Worm (Caenorhabditis elegans) whole organism, young adult: ENCODE results near the gene F22E5.6.
"Not testable (repeated sequence)": the region's sequence is repeated elsewhere in the genome, so short reads cannot be mapped to it uniquely, and the experiment has no call there.

Source experiments
- F37B4.10 ChIP-seq: fragments of 200-800 bp; sonication (Bioruptor generic); IDR thresholded peaks from 2 replicates; pipeline ENCODE4 v1.3.6; 2022; ENCODE audit warnings: missing genetic modification characterization, missing compliant biosample characterization
- F39B2.1 ChIP-seq: fragments of 200-800 bp; sonication (Bioruptor generic); IDR thresholded peaks from 2 replicates; pipeline ENCODE4 v1.3.6; 2022; ENCODE audit warnings: missing genetic modification reagents, missing genetic modification characterization, missing compliant biosample characterization
- F49E8.2 ChIP-seq: sonication (generic microtip); optimal IDR thresholded peaks from 3 replicates; lab custom pipeline; 2017; ENCODE audit warnings: missing genetic modification characterization, mild to moderate bottlenecking, missing compliant biosample characterization, antibody characterized with exemption, moderate library complexity; ENCODE audit not compliant: insufficient read depth
- F52B5.7 ChIP-seq: sonication (generic microtip); optimal IDR thresholded peaks from 2 replicates; lab custom pipeline; 2016; ENCODE audit warnings: mild to moderate bottlenecking, missing genetic modification characterization, missing compliant biosample characterization
- Y53F4B.3 ChIP-seq: fragments of 200-800 bp; sonication (Bioruptor generic); IDR thresholded peaks from 2 replicates; pipeline ENCODE4 v1.3.6; 2022; ENCODE audit warnings: missing genetic modification reagents, missing genetic modification characterization, missing compliant biosample characterization
- Y56A3A.18 ChIP-seq: fragments of 200-800 bp; sonication (Bioruptor generic); IDR thresholded peaks from 2 replicates; pipeline ENCODE4 v1.3.6; 2022; ENCODE audit warnings: missing genetic modification reagents, missing genetic modification characterization, missing compliant biosample characterization
- akir-1 ChIP-seq: fragments of 200-800 bp; sonication (Bioruptor generic); optimal IDR thresholded peaks from 2 replicates; lab custom pipeline; 2018; ENCODE audit warnings: mild to moderate bottlenecking, missing genetic modification characterization, moderate library complexity, missing compliant biosample characterization
- attf-6 ChIP-seq: fragments of 200-800 bp; sonication (Bioruptor generic); IDR thresholded peaks from 2 replicates; pipeline ENCODE4 v1.3.6; 2022; ENCODE audit warnings: missing genetic modification reagents, missing genetic modification characterization, missing compliant biosample characterization
- ceh-100 ChIP-seq: fragments of 200-800 bp; sonication (Bioruptor generic); IDR thresholded peaks from 2 replicates; pipeline ENCODE4 v1.3.6; 2022; ENCODE audit warnings: missing genetic modification reagents, missing genetic modification characterization, missing compliant biosample characterization
- ceh-58 ChIP-seq: fragments of 200-800 bp; sonication (Bioruptor generic); IDR thresholded peaks from 2 replicates; pipeline ENCODE4 v1.3.6; 2022; ENCODE audit warnings: missing genetic modification characterization, missing compliant biosample characterization
- chd-7 ChIP-seq: sonication (generic microtip); optimal IDR thresholded peaks from 2 replicates; lab custom pipeline; 2016; ENCODE audit warnings: mild to moderate bottlenecking, missing genetic modification characterization, moderate library complexity, missing compliant biosample characterization
- dox-1 ChIP-seq: fragments of 200-800 bp; sonication (Bioruptor generic); IDR thresholded peaks from 2 replicates; pipeline ENCODE4 v1.3.6; 2022; ENCODE audit warnings: missing genetic modification reagents, missing genetic modification characterization, missing compliant biosample characterization
- dpl-1 ChIP-seq: fragments of 150-350 bp; optimal IDR thresholded peaks from 2 replicates; lab custom pipeline; 2014; ENCODE audit warnings: missing biosample characterization, missing genetic modification reagents, missing genetic modification characterization
- egl-18 ChIP-seq: fragments of 200-800 bp; sonication (Bioruptor generic); IDR thresholded peaks from 2 replicates; pipeline ENCODE4 v1.3.6; 2022; ENCODE audit warnings: missing genetic modification reagents, missing genetic modification characterization, missing compliant biosample characterization
- egl-44 ChIP-seq: fragments of 200-800 bp; sonication (Bioruptor generic); IDR thresholded peaks from 2 replicates; pipeline ENCODE4 v1.3.6; 2022; ENCODE audit warnings: missing genetic modification reagents, missing genetic modification characterization, missing compliant biosample characterization
- egrh-3 ChIP-seq: fragments of 200-800 bp; sonication (Bioruptor generic); IDR thresholded peaks from 2 replicates; pipeline ENCODE4 v1.3.6; 2022; ENCODE audit warnings: missing genetic modification reagents, missing genetic modification characterization, missing compliant biosample characterization
- ets-4 ChIP-seq: fragments of 200-800 bp; sonication (Bioruptor generic); optimal IDR thresholded peaks from 2 replicates; lab custom pipeline; 2018; ENCODE audit warnings: mild to moderate bottlenecking, missing genetic modification characterization, missing compliant biosample characterization
- hlh-26 ChIP-seq: fragments of 200-800 bp; sonication (Bioruptor generic); conservative IDR thresholded peaks from 2 replicates; pipeline ENCODE4 v1.3.6; 2022; ENCODE audit warnings: missing genetic modification reagents, missing genetic modification characterization, missing compliant biosample characterization
- hmg-1.2 ChIP-seq: fragments of 200-800 bp; sonication (Bioruptor generic); IDR thresholded peaks from 2 replicates; pipeline ENCODE4 v1.3.6; 2022; ENCODE audit warnings: missing genetic modification reagents, missing genetic modification characterization, missing compliant biosample characterization
- hrde-1 ChIP-seq: sonication (generic microtip); optimal IDR thresholded peaks from 2 replicates; lab custom pipeline; 2016; ENCODE audit warnings: missing genetic modification characterization, mild to moderate bottlenecking, missing compliant biosample characterization, moderate library complexity, missing genotype, missing genetic modification reagents, borderline replicate concordance
- let-607 ChIP-seq, 2 experiments: fragments of 200-800 bp in 1 of 2; sonication (Bioruptor generic) in 1 of 2; sonication (generic microtip) in 1 of 2; optimal IDR thresholded peaks; 2 replicates each; lab custom pipeline; 2016 to 2018; ENCODE audit warnings: mild to moderate bottlenecking in 2 of 2, missing compliant biosample characterization in 2 of 2, missing genetic modification characterization in 2 of 2, moderate library complexity in 2 of 2, missing genotype in 1 of 2
- lin-40 ChIP-seq: sonication (generic microtip); optimal IDR thresholded peaks from 2 replicates; lab custom pipeline; 2016; ENCODE audit warnings: missing genetic modification characterization, mild to moderate bottlenecking, missing compliant biosample characterization, missing genotype, missing genetic modification reagents
- lsy-27 ChIP-seq: sonication (generic microtip); optimal IDR thresholded peaks from 2 replicates; lab custom pipeline; 2017; ENCODE audit warnings: missing genetic modification characterization, mild to moderate bottlenecking, missing compliant biosample characterization, antibody characterized with exemption, missing genotype, borderline replicate concordance; ENCODE audit not compliant: insufficient read depth
- madf-8 ChIP-seq: fragments of 200-800 bp; sonication (Bioruptor generic); conservative IDR thresholded peaks from 2 replicates; pipeline ENCODE4 v1.3.6; 2022; ENCODE audit warnings: missing genetic modification reagents, missing genetic modification characterization, missing compliant biosample characterization
- mcd-1 ChIP-seq: fragments of 200-800 bp; sonication (Bioruptor generic); IDR thresholded peaks from 2 replicates; pipeline ENCODE4 v1.3.6; 2022; ENCODE audit warnings: missing genetic modification reagents, missing genetic modification characterization, missing compliant biosample characterization
- nfya-2 ChIP-seq: fragments of 200-800 bp; sonication (Bioruptor generic); IDR thresholded peaks from 2 replicates; pipeline ENCODE4 v1.3.6; 2022; ENCODE audit warnings: missing genetic modification reagents, missing genetic modification characterization, missing compliant biosample characterization
- nfyb-1 ChIP-seq: fragments of 200-800 bp; sonication (Bioruptor generic); IDR thresholded peaks from 2 replicates; pipeline ENCODE4 v1.3.6; 2022; ENCODE audit warnings: missing genetic modification reagents, missing genetic modification characterization, missing compliant biosample characterization
- nhr-120 ChIP-seq: fragments of 200-800 bp; sonication (Bioruptor generic); IDR thresholded peaks from 2 replicates; pipeline ENCODE4 v1.3.6; 2022; ENCODE audit warnings: missing genetic modification characterization, missing compliant biosample characterization
- pbrm-1 ChIP-seq: fragments of 200-800 bp; sonication (Bioruptor generic); IDR thresholded peaks from 2 replicates; pipeline ENCODE4 v1.3.6; 2022; ENCODE audit warnings: missing genetic modification reagents, missing genetic modification characterization, missing compliant biosample characterization
- rpc-1 ChIP-seq, 2 experiments: fragments of 150-350 bp in 1 of 2; sonication (generic microtip) in 1 of 2; optimal IDR thresholded peaks; 2 replicates each; lab custom pipeline; 2014 to 2018; ENCODE audit warnings: missing biosample characterization in 1 of 2, missing genetic modification characterization in 1 of 2, missing genetic modification reagents in 1 of 2, missing genotype in 1 of 2
- snpc-1.3 ChIP-seq: sonication (generic microtip); optimal IDR thresholded peaks from 2 replicates; lab custom pipeline; 2017; ENCODE audit warnings: missing genetic modification characterization, mild to moderate bottlenecking, missing compliant biosample characterization, antibody characterized with exemption, moderate library complexity, missing genotype, missing genetic modification reagents; ENCODE audit not compliant: insufficient read depth
- snpc-4 ChIP-seq, 5 experiments: fragments of 150-350 bp in 1 of 5; sonication (generic microtip) in 4 of 5; optimal IDR thresholded peaks; 2 replicates each; lab custom pipeline; 2014 to 2018; ENCODE audit warnings: missing genetic modification characterization in 5 of 5, missing biosample characterization in 3 of 5, antibody characterized with exemption in 2 of 5, mild to moderate bottlenecking in 2 of 5, missing compliant biosample characterization in 2 of 5, missing genotype in 2 of 5, moderate library complexity in 2 of 5, missing genetic modification reagents in 1 of 5
- tbx-9 ChIP-seq: sonication (generic microtip); optimal IDR thresholded peaks from 2 replicates; lab custom pipeline; 2016; ENCODE audit warnings: borderline replicate concordance, missing genetic modification characterization, inconsistent platforms, missing compliant biosample characterization
- unc-130 ChIP-seq: sonication (generic microtip); optimal IDR thresholded peaks from 2 replicates; lab custom pipeline; 2016; ENCODE audit warnings: missing genetic modification reagents, missing genetic modification characterization, missing compliant biosample characterization
- unc-62 ChIP-seq: fragments of 150-350 bp; optimal IDR thresholded peaks from 2 replicates; lab custom pipeline; 2014; ENCODE audit warnings: missing biosample characterization, missing genetic modification reagents, missing genetic modification characterization
- xnd-1 ChIP-seq: sonication (generic microtip); optimal IDR thresholded peaks from 2 replicates; lab custom pipeline; 2016; ENCODE audit warnings: missing genotype, missing genetic modification reagents, missing genetic modification characterization, missing compliant biosample characterization
- zfh-2 ChIP-seq: fragments of 200-800 bp; sonication (Bioruptor generic); conservative IDR thresholded peaks from 2 replicates; pipeline ENCODE4 v1.3.6; 2022; ENCODE audit warnings: missing genetic modification reagents, missing genetic modification characterization, missing compliant biosample characterization
- ztf-18 ChIP-seq: sonication (generic microtip); optimal IDR thresholded peaks from 2 replicates; lab custom pipeline; 2016; ENCODE audit warnings: missing genotype, mild to moderate bottlenecking, missing genetic modification characterization, missing compliant biosample characterization
- ztf-28 ChIP-seq: fragments of 200-800 bp; sonication (Bioruptor generic); IDR thresholded peaks from 2 replicates; pipeline ENCODE4 v1.3.6; 2022; ENCODE audit warnings: missing genetic modification reagents, missing genetic modification characterization, missing compliant biosample characterization
- ztf-3 ChIP-seq: fragments of 200-800 bp; sonication (Bioruptor generic); optimal IDR thresholded peaks from 2 replicates; lab custom pipeline; 2018; ENCODE audit warnings: mild to moderate bottlenecking, missing genetic modification characterization, missing compliant biosample characterization

Gene F22E5.6

ce11 chrII:2622936-2623452 is 26.6 kb upstream of the F22E5.6 start, which contains the start of gene D2062.4:
D2062.4 (plus strand) TSS chrII:2623402.
- not testable (repeated sequence) for TF ChIP-seq F49E8.2 (tag; lab: Kevin White, UChicago); F52B5.7 (tag; lab: Kevin White, UChicago); hlh-26 (GFP tag; lab: Robert Waterston, UW)

ce11 chrII:2624792-2625191 is 24.8 kb upstream of the F22E5.6 start, which contains the start of gene lgc-28:
lgc-28 (plus strand) TSS chrII:2625092.
- TF ChIP-seq madf-8 (GFP tag; lab: Robert Waterston, UW) (no peak), unc-130 (GFP tag; lab: Kevin White, UChicago) (no peak), egl-18 (GFP tag; lab: Robert Waterston, UW) (no peak), hlh-26 (GFP tag; lab: Robert Waterston, UW) (no peak), pbrm-1 (no peak), Y53F4B.3 (no peak), unc-62 (no peak)

ce11 chrII:2627154-2627799 is 22.4 kb upstream of the F22E5.6 start, which contains the start of gene sri-71:
sri-71 (plus strand) TSS chrII:2627749.
- no peak for TF ChIP-seq ztf-18 (tag; lab: Kevin White, UChicago)
- TF ChIP-seq zfh-2 (GFP tag; lab: Robert Waterston, UW): peak; percentile 91
- peak; percentile 4 for TF ChIP-seq chd-7 (tag; lab: Kevin White, UChicago)
- TF ChIP-seq let-607 (tag; optimal IDR thresholded peaks at IDR 0.05; lab: Kevin White, UChicago): no peak
- no peak for TF ChIP-seq egl-44 (GFP tag; lab: Robert Waterston, UW)
- TF ChIP-seq lsy-27 (tag; lab: Kevin White, UChicago): no peak
- 0 out of 2 replicates have a peak, but pooled peaks have one; percentile 26 for TF ChIP-seq dox-1 (GFP tag; lab: Robert Waterston, UW)
- TF ChIP-seq nfya-2 (GFP tag; lab: Robert Waterston, UW): no peak
- peak; percentile 87; the same call in 1 of the 2 replicates for TF ChIP-seq egrh-3
- no peak for TF ChIP-seq nfyb-1 (GFP tag; lab: Robert Waterston, UW)
- TF ChIP-seq rpc-1 (optimal IDR thresholded peaks at IDR 0.05; lab: Kevin White, UChicago): no peak
- no peak for TF ChIP-seq rpc-1 (tag; optimal IDR thresholded peaks at IDR 0.05; lab: Kevin White, UChicago)

- TF ChIP-seq zfh-2 (GFP tag; lab: Robert Waterston, UW) (peak; percentile 85), ets-4 (GFP tag; lab: Kevin White, UChicago) (no peak), attf-6 (GFP tag; lab: Robert Waterston, UW) (no peak), ztf-3 (GFP tag; lab: Kevin White, UChicago) (no peak), snpc-1.3 (tag; lab: Kevin White, UChicago) (no peak), Y53F4B.3 (no peak), nhr-120 (GFP tag; lab: Robert Waterston, UW) (no peak), akir-1 (no peak), Y56A3A.18 (no peak), mcd-1 (GFP tag; lab: Robert Waterston, UW) (0 out of 2 replicates have a peak, but pooled peaks have one; percentile 22), ceh-58 (GFP tag; lab: Robert Waterston, UW) (no peak), hmg-1.2 (GFP tag; lab: Robert Waterston, UW) (no peak), ceh-100 (no peak), dpl-1 (GFP tag; lab: Kevin White, UChicago) (no peak), snpc-4 (GFP tag; optimal IDR thresholded peaks at IDR 0.05; lab: Kevin White, UChicago) (no peak), snpc-4 (tag; optimal IDR thresholded peaks at IDR 0.05; lab: Kevin White, UChicago) (no peak), F39B2.1 (GFP tag; lab: Robert Waterston, UW) (no peak), lin-40 (tag; lab: Kevin White, UChicago) (no peak), xnd-1 (tag; lab: Kevin White, UChicago) (no peak), F37B4.10 (GFP tag; lab: Robert Waterston, UW) (0 out of 2 replicates have a peak, but pooled peaks have one; percentile 52), ztf-28 (GFP tag; lab: Robert Waterston, UW) (no peak), hrde-1 (no peak), tbx-9 (tag; lab: Kevin White, UChicago) (no peak)
Observed at ce11 chrII:2628401-2628800, 21.2 kb upstream of the F22E5.6 start.
